Fruit fly (Drosophila melanogaster) whole organism, wandering third instar larva: ENCODE data around the gene Oga.

Experiments
- Abd-B ChIP-seq: fragments of >200 bp; optimal IDR thresholded peaks from 2 replicates; lab custom pipeline; 2017; ENCODE audit warnings: missing biosample characterization, missing genetic modification characterization
- Dfd ChIP-seq: fragments of >200 bp; optimal IDR thresholded peaks from 2 replicates; lab custom pipeline; 2017; ENCODE audit warnings: missing biosample characterization, missing genetic modification characterization
- Hr78 ChIP-seq: fragments of >200 bp; optimal IDR thresholded peaks from 2 replicates; lab custom pipeline; 2017; ENCODE audit warnings: missing biosample characterization, missing genetic modification characterization
- Jra ChIP-seq: sonication (Bioruptor generic); optimal IDR thresholded peaks from 2 replicates; lab custom pipeline; 2016; ENCODE audit warnings: missing biosample characterization, missing genetic modification characterization
- N ChIP-seq: fragments of >200 bp; optimal IDR thresholded peaks from 2 replicates; lab custom pipeline; 2018; ENCODE audit warnings: missing biosample characterization, missing external identifiers, missing genetic modification characterization
- Vsx2 ChIP-seq: fragments of 200-300, 225-300 bp; sonication (Bioruptor generic); optimal IDR thresholded peaks from 2 replicates; lab custom pipeline; 2018; ENCODE audit warnings: missing biosample characterization, missing genetic modification characterization; ENCODE audit not compliant: partially characterized antibody
- br ChIP-seq: fragments of 200-800 bp; sonication (Bioruptor generic); optimal IDR thresholded peaks from 2 replicates; lab custom pipeline; 2016; ENCODE audit warnings: missing biosample characterization, missing genetic modification characterization
- dsf ChIP-seq: sonication (Bioruptor generic); optimal IDR thresholded peaks from 2 replicates; lab custom pipeline; 2016; ENCODE audit warnings: missing biosample characterization, missing genetic modification characterization, borderline replicate concordance
- fru ChIP-seq: fragments of 200-800 bp; sonication (Bioruptor generic); optimal IDR thresholded peaks from 3 replicates; lab custom pipeline; 2016; ENCODE audit warnings: missing biosample characterization, mild to moderate bottlenecking, missing genetic modification characterization
- lola ChIP-seq: fragments of >200 bp; optimal IDR thresholded peaks from 2 replicates; lab custom pipeline; 2017; ENCODE audit warnings: missing biosample characterization, missing genetic modification characterization
- sv ChIP-seq: fragments of 200-800 bp; sonication (Bioruptor generic); optimal IDR thresholded peaks from 3 replicates; lab custom pipeline; 2016; ENCODE audit warnings: missing biosample characterization, missing genetic modification characterization
- tai ChIP-seq: sonication (Bioruptor generic); optimal IDR thresholded peaks from 2 replicates; lab custom pipeline; 2016; ENCODE audit warnings: missing biosample characterization, missing genetic modification characterization

- no peak for TF ChIP-seq N
- no peak for TF ChIP-seq fru
- no peak for TF ChIP-seq br (GFP tag; lab: Kevin White, UChicago)
- no peak for TF ChIP-seq lola (GFP tag; lab: Kevin White, UChicago)
- no peak for TF ChIP-seq dsf (GFP tag; lab: Kevin White, UChicago)
- no peak for TF ChIP-seq Vsx2 (GFP tag; lab: Kevin White, UChicago)
- TF ChIP-seq sv (GFP tag; lab: Kevin White, UChicago) = no peak
- no peak for TF ChIP-seq Jra (GFP tag; lab: Kevin White, UChicago)
- no peak for TF ChIP-seq tai
- no peak for TF ChIP-seq Dfd (GFP tag; lab: Kevin White, UChicago)
- no peak for TF ChIP-seq Abd-B
- TF ChIP-seq Hr78 = no peak
These were observed 15.7 kb upstream of the Oga start for dm6 chr3R:21203135-21203534.
